Fruit fly (Drosophila melanogaster) whole organism, prepupa: ENCODE results near the gene CG4456.

ENCODE experiments used
- Blimp-1 ChIP-seq: fragments of 200-800 bp; sonication (Bioruptor generic); optimal IDR thresholded peaks from 3 replicates; lab custom pipeline; 2017; ENCODE audit warnings: missing biosample characterization, missing genetic modification characterization, mild to moderate bottlenecking, moderate library complexity, missing genetic modification reagents
- CG11294 ChIP-seq: fragments of 200-800 bp; sonication (Bioruptor generic); IDR thresholded peaks from 2 replicates; pipeline ENCODE4 v1.3.6; 2022; ENCODE audit warnings: missing biosample characterization, missing genetic modification characterization
- CG11762 ChIP-seq: fragments of 200-800 bp; sonication (Bioruptor generic); optimal IDR thresholded peaks from 3 replicates; lab custom pipeline; 2016; ENCODE audit warnings: missing biosample characterization, missing genetic modification characterization; ENCODE audit not compliant: insufficient read depth
- CG15336 ChIP-seq: fragments of 200-800 bp; sonication (Bioruptor generic); IDR thresholded peaks from 2 replicates; pipeline ENCODE4 v1.3.6; 2022; ENCODE audit warnings: missing biosample characterization, missing genetic modification characterization
- CG1621 ChIP-seq: fragments of 200-800 bp; sonication (Bioruptor generic); optimal IDR thresholded peaks from 3 replicates; lab custom pipeline; 2018; ENCODE audit warnings: missing biosample characterization, mild to moderate bottlenecking, missing genetic modification characterization
- CG3032 ChIP-seq: fragments of 200-800 bp; optimal IDR thresholded peaks from 2 replicates; lab custom pipeline; 2019; ENCODE audit warnings: missing biosample characterization, mild to moderate bottlenecking, missing genetic modification characterization, moderate library complexity
- CG31627 ChIP-seq: fragments of 200-800 bp; sonication (Bioruptor generic); optimal IDR thresholded peaks from 3 replicates; lab custom pipeline; 2016; ENCODE audit warnings: missing biosample characterization, missing genetic modification characterization
- CG32006 ChIP-seq: fragments of 200-800 bp; sonication (Bioruptor generic); optimal IDR thresholded peaks from 3 replicates; lab custom pipeline; 2017; ENCODE audit warnings: missing biosample characterization, mild to moderate bottlenecking, missing genetic modification characterization
- CG34406 ChIP-seq: fragments of 200-800 bp; sonication (Bioruptor generic); optimal IDR thresholded peaks from 3 replicates; lab custom pipeline; 2016; ENCODE audit warnings: missing biosample characterization, missing genetic modification characterization
- CG6163 ChIP-seq: fragments of 200-800 bp; sonication (Bioruptor generic); IDR thresholded peaks from 3 replicates; pipeline ENCODE4 v1.3.6; 2022; ENCODE audit warnings: missing biosample characterization, missing genetic modification characterization
- CG6792 ChIP-seq: fragments of 200-800 bp; sonication (Bioruptor generic); optimal IDR thresholded peaks from 3 replicates; lab custom pipeline; 2016; ENCODE audit warnings: missing biosample characterization, missing genetic modification characterization
- CG6808 ChIP-seq: fragments of 200-800 bp; sonication (Bioruptor generic); optimal IDR thresholded peaks from 3 replicates; lab custom pipeline; 2017; ENCODE audit warnings: missing biosample characterization, missing genetic modification characterization, mild to moderate bottlenecking, moderate library complexity, missing genetic modification reagents
- CG8119 ChIP-seq: fragments of 200-800 bp; sonication (Bioruptor generic); IDR thresholded peaks from 3 replicates; pipeline ENCODE4 v1.3.6; 2022; ENCODE audit warnings: missing biosample characterization, missing genetic modification characterization
- CG8319 ChIP-seq: fragments of 200-800 bp; sonication (Bioruptor generic); optimal IDR thresholded peaks from 3 replicates; lab custom pipeline; 2016; ENCODE audit warnings: missing biosample characterization, missing genetic modification characterization
- CG9139 ChIP-seq: fragments of 200-800 bp; sonication (Bioruptor generic); optimal IDR thresholded peaks from 3 replicates; lab custom pipeline; 2017; ENCODE audit warnings: missing biosample characterization, mild to moderate bottlenecking, missing genetic modification characterization
- Eip75B ChIP-seq: fragments of 200-800 bp; sonication (Bioruptor generic); optimal IDR thresholded peaks from 3 replicates; lab custom pipeline; 2016; ENCODE audit warnings: missing biosample characterization, missing genetic modification characterization
- Eip78C ChIP-seq: fragments of 200-800 bp; sonication (Bioruptor generic); peaks from one replicate; lab custom pipeline; 2016; ENCODE audit warnings: missing biosample characterization, missing genetic modification characterization
- Eip93F ChIP-seq: fragments of 200-800 bp; sonication (Bioruptor generic); optimal IDR thresholded peaks from 2 replicates; lab custom pipeline; 2016; ENCODE audit warnings: missing biosample characterization, mild to moderate bottlenecking, missing genetic modification characterization
- Ets21C ChIP-seq: fragments of 200-800 bp; sonication (Bioruptor generic); optimal IDR thresholded peaks from 3 replicates; lab custom pipeline; 2016; ENCODE audit warnings: missing biosample characterization, missing genetic modification characterization
- Ets96B ChIP-seq: fragments of 200-800 bp; optimal IDR thresholded peaks from 2 replicates; lab custom pipeline; 2019; ENCODE audit warnings: missing biosample characterization, mild to moderate bottlenecking, missing genetic modification characterization, moderate library complexity
- Gug ChIP-seq: fragments of 200-800 bp; sonication (Bioruptor generic); IDR thresholded peaks from 2 replicates; pipeline ENCODE4 v1.3.6; 2022; ENCODE audit warnings: missing biosample characterization, missing genetic modification characterization
- Hr39 ChIP-seq: fragments of 200-800 bp; sonication (Bioruptor generic); optimal IDR thresholded peaks from 2 replicates; lab custom pipeline; 2016; ENCODE audit warnings: missing biosample characterization, missing genetic modification characterization
- Hr4 ChIP-seq: fragments of 200-800 bp; sonication (Bioruptor generic); optimal IDR thresholded peaks from 3 replicates; lab custom pipeline; 2016; ENCODE audit warnings: missing biosample characterization, missing genetic modification characterization
- Lpt ChIP-seq: fragments of 200-800 bp; sonication (Bioruptor generic); optimal IDR thresholded peaks from 3 replicates; lab custom pipeline; 2016; ENCODE audit warnings: missing biosample characterization, missing genetic modification characterization
- Met ChIP-seq: fragments of 200-800 bp; sonication (Bioruptor generic); optimal IDR thresholded peaks from 3 replicates; lab custom pipeline; 2016; ENCODE audit warnings: missing biosample characterization, missing genetic modification characterization
- OdsH ChIP-seq: fragments of 200-800 bp; sonication (Bioruptor generic); optimal IDR thresholded peaks from 3 replicates; lab custom pipeline; 2016; ENCODE audit warnings: missing biosample characterization, missing genetic modification characterization
- Smox ChIP-seq: fragments of 200-800 bp; sonication (Bioruptor generic); optimal IDR thresholded peaks from 3 replicates; lab custom pipeline; 2016; ENCODE audit warnings: missing biosample characterization, missing genetic modification characterization
- Sox102F ChIP-seq: fragments of 200-800 bp; sonication (Bioruptor generic); optimal IDR thresholded peaks from 2 replicates; lab custom pipeline; 2016; ENCODE audit warnings: missing biosample characterization, mild to moderate bottlenecking, missing genetic modification characterization
- Sox14 ChIP-seq: fragments of 200-800 bp; sonication (Bioruptor generic); optimal IDR thresholded peaks from 3 replicates; lab custom pipeline; 2016; ENCODE audit warnings: missing biosample characterization, missing genetic modification characterization
- achi ChIP-seq: fragments of 200-800 bp; sonication (Bioruptor generic); optimal IDR thresholded peaks from 3 replicates; lab custom pipeline; 2016; ENCODE audit warnings: missing biosample characterization, missing genetic modification characterization
- acj6 ChIP-seq: fragments of 200-800 bp; sonication (Bioruptor generic); optimal IDR thresholded peaks from 3 replicates; lab custom pipeline; 2016; ENCODE audit warnings: missing biosample characterization, missing genetic modification characterization
- cyc ChIP-seq: fragments of 200-800 bp; sonication (Bioruptor generic); optimal IDR thresholded peaks from 3 replicates; lab custom pipeline; 2016; ENCODE audit warnings: missing biosample characterization, missing genetic modification characterization
- dac ChIP-seq: fragments of 200-800 bp; sonication (Bioruptor generic); optimal IDR thresholded peaks from 2 replicates; lab custom pipeline; 2017; ENCODE audit warnings: missing biosample characterization, mild to moderate bottlenecking, missing genetic modification characterization
- dsx ChIP-seq: fragments of 200-800 bp; optimal IDR thresholded peaks from 3 replicates; lab custom pipeline; 2019; ENCODE audit warnings: missing biosample characterization, mild to moderate bottlenecking, missing genetic modification characterization, moderate library complexity; ENCODE audit not compliant: poor library complexity, severe bottlenecking
- eg ChIP-seq: fragments of 200-800 bp; sonication (Bioruptor generic); IDR thresholded peaks from 3 replicates; pipeline ENCODE4 v1.3.6; 2022; ENCODE audit warnings: missing biosample characterization, missing genetic modification characterization
- esn ChIP-seq: fragments of 200-800 bp; sonication (Bioruptor generic); optimal IDR thresholded peaks from 2 replicates; lab custom pipeline; 2016; ENCODE audit warnings: missing biosample characterization, mild to moderate bottlenecking, missing genetic modification characterization, moderate library complexity
- fd85E ChIP-seq: fragments of 200-800 bp; sonication (Bioruptor generic); optimal IDR thresholded peaks from 3 replicates; lab custom pipeline; 2016; ENCODE audit warnings: missing biosample characterization, missing genetic modification characterization
- fkh ChIP-seq: fragments of 200-800 bp; sonication (Bioruptor generic); optimal IDR thresholded peaks from 3 replicates; lab custom pipeline; 2017; ENCODE audit warnings: missing biosample characterization, mild to moderate bottlenecking, missing genetic modification characterization, moderate library complexity
- net ChIP-seq: fragments of 200-800 bp; sonication (Bioruptor generic); optimal IDR thresholded peaks from 3 replicates; lab custom pipeline; 2016; ENCODE audit warnings: missing biosample characterization, missing genetic modification characterization
- pdm3 ChIP-seq: fragments of 200-800 bp; sonication (Bioruptor generic); optimal IDR thresholded peaks from 3 replicates; lab custom pipeline; 2016; ENCODE audit warnings: missing biosample characterization, missing genetic modification characterization
- salr ChIP-seq, 2 experiments: fragments of 200-800 bp; sonication (Bioruptor generic); optimal IDR thresholded peaks; 3 replicates each; lab custom pipeline; 2016 to 2018; ENCODE audit warnings: missing biosample characterization in 2 of 2, missing genetic modification characterization in 2 of 2, mild to moderate bottlenecking in 1 of 2
- svp ChIP-seq: fragments of 200-800 bp; sonication (Bioruptor generic); peaks from one replicate; lab custom pipeline; 2016; ENCODE audit warnings: missing biosample characterization, missing genetic modification characterization
- topi ChIP-seq: fragments of 200-800 bp; sonication (Bioruptor generic); optimal IDR thresholded peaks from 3 replicates; lab custom pipeline; 2016; ENCODE audit warnings: missing biosample characterization, missing genetic modification characterization

The CG4456 gene

DNA sequence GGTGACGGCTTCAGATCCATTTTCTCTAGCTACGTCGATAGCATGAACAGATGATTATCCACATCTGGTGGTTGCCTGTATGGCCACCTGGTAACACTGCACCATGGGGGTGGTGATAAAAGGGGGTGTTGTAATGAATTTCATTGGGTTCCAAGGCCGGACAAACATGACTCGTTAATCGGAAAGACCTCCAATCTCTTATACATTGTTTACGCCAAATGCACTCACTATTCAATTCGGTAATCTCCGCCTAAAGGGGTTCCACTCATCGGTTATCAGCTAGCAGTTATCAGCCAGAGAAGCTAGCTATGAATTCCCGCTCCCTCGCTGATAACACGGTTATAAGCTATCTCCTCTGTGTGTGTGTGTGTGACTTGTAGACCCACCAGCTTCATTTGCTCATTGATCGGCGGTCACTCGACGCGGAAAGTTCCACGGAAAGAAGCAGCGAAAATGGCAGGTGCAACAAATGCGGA is 12.3 kb upstream of the CG4456 start, which contains the start of gene Pdxk (continued):
- TF ChIP-seq dsx (GFP tag; lab: Kevin White, UChicago) (peak; percentile 39), CG8319 (GFP tag; lab: Kevin White, UChicago) (no peak), salr (GFP tag; optimal IDR thresholded peaks at IDR 0.05; lab: Kevin White, UChicago) (no peak), OdsH (GFP tag; lab: Kevin White, UChicago) (no peak), CG1621 (peak; percentile 2), Ets21C (no peak), CG31627 (GFP tag; lab: Kevin White, UChicago) (no peak), Sox14 (GFP tag; lab: Kevin White, UChicago) (peak; percentile 12), Sox102F (GFP tag; lab: Kevin White, UChicago) (no peak), Eip75B (GFP tag; lab: Kevin White, UChicago) (peak; percentile 43)
- TF ChIP-seq, all 60 proteins: peak for 16

DNA sequence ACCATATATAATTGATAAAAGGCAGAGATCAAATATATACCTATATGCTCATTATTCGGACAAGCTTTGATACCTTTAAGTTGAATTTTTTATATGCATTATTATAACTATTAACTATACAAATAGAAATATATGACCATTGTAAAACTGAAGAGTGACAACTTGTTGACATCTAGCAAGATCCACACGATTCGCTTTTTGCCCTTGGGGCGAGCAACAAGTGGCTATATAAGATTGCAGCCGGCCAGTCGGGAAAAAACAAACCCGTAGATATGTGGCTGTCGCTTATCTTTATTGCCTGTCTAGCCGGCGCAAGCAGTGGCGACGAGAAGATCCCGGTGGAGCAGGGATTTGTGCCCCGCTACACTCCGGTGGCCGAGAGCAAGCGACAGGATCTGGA is 10.6 kb upstream of the CG4456 start, which contains the start of gene CG34456:
CG34456 (plus strand) TSS at position 215 of the 400 bp plus-strand sequence.
- TF ChIP-seq fd85E (GFP tag; lab: Kevin White, UChicago), result no peak
- no peak for TF ChIP-seq CG34406 (GFP tag; lab: Kevin White, UChicago)
- no peak for TF ChIP-seq CG9139 (GFP tag; lab: Kevin White, UChicago)
- no peak for TF ChIP-seq Sox102F (GFP tag; lab: Kevin White, UChicago)
- no peak for TF ChIP-seq CG1621
- no peak for TF ChIP-seq CG8319 (GFP tag; lab: Kevin White, UChicago)
- no peak for TF ChIP-seq salr (GFP tag; optimal IDR thresholded peaks at IDR 0.05; lab: Kevin White, UChicago)
- TF ChIP-seq CG15336 (GFP tag; lab: Robert Waterston, UW), result no peak
- TF ChIP-seq CG6163 (GFP tag; lab: Robert Waterston, UW), result 0 out of 3 replicates have a peak, but pooled peaks have one; percentile 39
- no peak for TF ChIP-seq Smox
- no peak for TF ChIP-seq CG3032 (tag; lab: Kevin White, UChicago)
- TF ChIP-seq Eip78C (GFP tag; lab: Kevin White, UChicago), result peak; percentile 59
- no peak for TF ChIP-seq Lpt
- TF ChIP-seq CG6792 (GFP tag; lab: Kevin White, UChicago), result no peak
- no peak for TF ChIP-seq Hr39 (GFP tag; lab: Kevin White, UChicago)
- no peak for TF ChIP-seq topi (GFP tag; lab: Kevin White, UChicago)
- TF ChIP-seq Sox14 (GFP tag; lab: Kevin White, UChicago), result no peak
- peak; percentile 25 for TF ChIP-seq fkh (GFP tag; lab: Kevin White, UChicago)
- peak; percentile 19 for TF ChIP-seq CG6808 (GFP tag; lab: Kevin White, UChicago)
- TF ChIP-seq Eip75B (GFP tag; lab: Kevin White, UChicago), result no peak
- TF ChIP-seq eg (GFP tag; lab: Robert Waterston, UW), result no peak
- no peak for TF ChIP-seq Ets21C
- TF ChIP-seq svp (GFP tag; lab: Kevin White, UChicago), result peak; percentile 81
- no peak for TF ChIP-seq OdsH (GFP tag; lab: Kevin White, UChicago)

DNA sequence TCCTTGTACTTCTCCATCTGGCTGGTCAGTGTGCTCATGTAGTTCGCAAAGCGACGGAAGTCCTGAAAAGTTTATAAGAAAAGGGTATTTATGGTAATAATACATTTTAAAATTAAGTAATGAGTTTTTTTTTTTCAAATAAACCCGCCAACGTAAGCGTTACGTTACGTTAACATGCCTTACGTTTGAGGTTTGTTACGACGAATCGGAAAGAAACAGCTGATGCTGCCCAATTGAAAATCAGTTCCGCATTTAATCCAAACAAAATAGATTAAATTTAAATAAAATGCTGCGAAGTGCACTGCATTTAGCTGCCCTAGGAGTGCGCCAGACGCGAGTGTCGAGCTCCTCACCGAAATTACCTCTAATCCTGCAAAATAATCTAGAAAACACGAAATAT is 8.4 kb upstream of the CG4456 start, which contains the start of gene mRRF1:
mRRF1 (plus strand) TSS at position 220 of the 400 bp plus-strand sequence.
- TF ChIP-seq achi (peak; percentile 58), Eip93F (GFP tag; lab: Kevin White, UChicago) (peak; percentile 15), fd85E (GFP tag; lab: Kevin White, UChicago) (no peak)

DNA sequence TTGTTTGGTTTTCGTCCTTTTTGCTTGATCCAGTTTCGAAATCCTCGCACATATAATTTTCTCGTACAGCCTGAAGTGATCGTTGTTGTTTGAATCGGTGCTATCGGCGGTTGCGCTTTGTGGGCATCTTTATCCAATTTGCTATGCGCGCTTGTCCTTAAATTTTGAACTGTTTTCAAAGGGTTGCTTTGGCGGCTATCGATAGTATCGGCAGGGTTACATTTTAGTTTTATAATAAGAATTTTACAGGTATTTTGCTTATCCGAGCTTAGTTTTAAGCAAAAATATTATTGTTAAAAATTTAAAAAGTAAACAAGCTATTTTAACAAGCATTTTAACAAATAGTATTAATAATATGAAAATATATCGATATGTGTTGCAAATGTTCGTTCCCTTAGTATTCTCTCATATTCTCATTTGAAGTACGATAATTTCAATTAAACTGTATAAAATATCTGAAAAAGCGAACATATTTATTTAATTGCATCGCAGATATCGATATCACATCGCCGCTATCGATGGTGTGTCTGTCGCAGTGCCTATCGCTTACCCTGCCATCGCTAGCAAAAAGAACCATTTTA is 5.6 kb upstream of the CG4456 start, which contains the start of the genes Klp67A and CG4452:
Klp67A (minus strand) TSS at position 197 of the 581 bp plus-strand sequence.
CG4452 (plus strand) TSS at position 528 of the 581 bp plus-strand sequence.
- no peak for TF ChIP-seq CG8119 (GFP tag; lab: Robert Waterston, UW)
- no peak for TF ChIP-seq net (GFP tag; lab: Kevin White, UChicago)
- TF ChIP-seq fd85E (GFP tag; lab: Kevin White, UChicago), result no peak
- peak; percentile 30 for TF ChIP-seq Eip93F (GFP tag; lab: Kevin White, UChicago)
- TF ChIP-seq CG8319 (GFP tag; lab: Kevin White, UChicago), result no peak
- no peak for TF ChIP-seq Blimp-1
- TF ChIP-seq Hr4 (GFP tag; lab: Kevin White, UChicago), result no peak
- peak; percentile 77 for TF ChIP-seq Eip78C (GFP tag; lab: Kevin White, UChicago)
- no peak for TF ChIP-seq CG11762 (GFP tag; lab: Kevin White, UChicago)
- TF ChIP-seq eg (GFP tag; lab: Robert Waterston, UW), result 0 out of 3 replicates have a peak, but pooled peaks have one; percentile 16
- no peak for TF ChIP-seq Met (GFP tag; lab: Kevin White, UChicago)
- TF ChIP-seq acj6, result no peak
- no peak for TF ChIP-seq dac (GFP tag; lab: Kevin White, UChicago)
- no peak for TF ChIP-seq Gug (GFP tag; lab: Robert Waterston, UW)
- TF ChIP-seq topi (GFP tag; lab: Kevin White, UChicago), result no peak
- TF ChIP-seq CG9139 (GFP tag; lab: Kevin White, UChicago), result no peak
- TF ChIP-seq Ets96B (tag; lab: Kevin White, UChicago), result no peak
- TF ChIP-seq OdsH (GFP tag; lab: Kevin White, UChicago), result no peak
- TF ChIP-seq Smox, result no peak
- TF ChIP-seq CG11294, result no peak
- TF ChIP-seq salr (GFP tag; optimal IDR thresholded peaks at IDR 0.05; lab: Kevin White, UChicago), result no peak
- TF ChIP-seq cyc, result peak; percentile 30
- TF ChIP-seq CG32006 (GFP tag; lab: Kevin White, UChicago), result no peak
- peak; percentile 62 for TF ChIP-seq esn (GFP tag; lab: Kevin White, UChicago)
- no peak for TF ChIP-seq pdm3
